Fruit fly (Drosophila melanogaster): ENCODE results near the gene Vps60.

The Vps60 gene

DNA sequence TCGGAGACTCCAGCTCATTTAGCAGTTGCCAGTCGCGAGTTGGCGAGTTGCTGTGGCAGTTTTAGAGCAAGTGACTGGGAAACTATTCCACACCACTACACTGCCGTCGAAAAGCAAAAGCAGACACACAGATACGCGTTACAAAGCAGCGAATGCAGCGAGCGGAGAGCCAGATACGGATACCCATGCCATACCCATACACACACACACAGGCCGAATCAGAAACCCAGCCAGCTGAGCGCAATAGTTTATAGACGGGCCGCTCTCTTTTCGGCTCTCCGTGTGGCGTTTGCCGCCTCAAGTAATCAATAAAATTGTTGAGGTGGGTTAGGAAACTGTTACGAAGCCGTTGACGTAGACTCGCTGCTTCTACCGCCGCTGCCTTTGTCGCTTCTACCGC is 47.6 kb downstream of the Vps60 start (continued):
- TF ChIP-seq svp (GFP tag) = no peak
- no peak for TF ChIP-seq fd85E (GFP tag; optimal IDR thresholded peaks at IDR 0.05)
- no peak for TF ChIP-seq dac (GFP tag; optimal IDR thresholded peaks at IDR 0.05)
- no peak for TF ChIP-seq CG34406 (GFP tag; optimal IDR thresholded peaks at IDR 0.05)
- no peak for TF ChIP-seq CG4318 (GFP tag; optimal IDR thresholded peaks at IDR 0.05)
- TF ChIP-seq CG9139 (GFP tag; optimal IDR thresholded peaks at IDR 0.05) = no peak

DNA sequence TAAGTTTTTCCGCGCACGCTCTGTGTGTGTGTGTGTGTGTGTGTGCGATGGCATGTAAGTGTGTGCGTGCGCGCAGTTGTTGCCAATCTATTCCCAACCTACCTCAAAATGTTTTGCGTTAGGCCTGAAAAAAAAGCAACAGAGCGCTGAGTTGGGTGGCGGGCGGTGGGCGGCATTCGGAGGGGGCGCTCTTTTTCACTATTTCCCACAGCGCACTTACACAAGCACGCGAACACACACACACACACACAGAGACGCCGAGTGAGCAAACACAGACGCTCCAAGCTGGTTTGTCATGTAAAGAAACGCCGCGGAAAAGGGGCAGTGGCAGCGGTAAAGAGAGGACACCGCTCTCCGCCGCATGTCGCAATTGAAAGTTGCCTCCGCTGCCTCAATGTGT is 49.3 kb downstream of the Vps60 start:
- TF ChIP-seq CG31627 (GFP tag; optimal IDR thresholded peaks at IDR 0.05) = no peak
- no peak for TF ChIP-seq CG6854 (GFP tag; optimal IDR thresholded peaks at IDR 0.05)
- peak; percentile 24 for TF ChIP-seq CG6276 (GFP tag; optimal IDR thresholded peaks at IDR 0.05)
- no peak for TF ChIP-seq fd85E (GFP tag; optimal IDR thresholded peaks at IDR 0.05)
- no peak for TF ChIP-seq Hr4 (GFP tag; optimal IDR thresholded peaks at IDR 0.05)
- no peak for TF ChIP-seq CG1621 (tag; optimal IDR thresholded peaks at IDR 0.05)
- TF ChIP-seq CG15336 (GFP tag; IDR thresholded peaks at IDR 0.05) = peak; percentile 35; the same call in 1 of the 2 replicates
- peak in 1 of 2 experiments; percentile 20 for TF ChIP-seq ss (GFP tag; optimal IDR thresholded peaks at IDR 0.05)
- TF ChIP-seq CG3032 (tag; optimal IDR thresholded peaks at IDR 0.05) = no peak
- no peak for TF ChIP-seq Sox14 (GFP tag; optimal IDR thresholded peaks at IDR 0.05)
- no peak for TF ChIP-seq CG34406 (GFP tag; optimal IDR thresholded peaks at IDR 0.05)
- TF ChIP-seq Ets21C (GFP tag; optimal IDR thresholded peaks at IDR 0.05) = no peak
- no peak for TF ChIP-seq vri (GFP tag; optimal IDR thresholded peaks at IDR 0.05)
- TF ChIP-seq net (GFP tag; optimal IDR thresholded peaks at IDR 0.05) = no peak
- no peak for TF ChIP-seq Blimp-1 (GFP tag; optimal IDR thresholded peaks at IDR 0.05)
- TF ChIP-seq CG10669 (GFP tag; optimal IDR thresholded peaks at IDR 0.05) = no peak
- no peak for TF ChIP-seq CG6808 (GFP tag; optimal IDR thresholded peaks at IDR 0.05)
- peak; percentile 53 for TF ChIP-seq Lpt (GFP tag; optimal IDR thresholded peaks at IDR 0.05)
- no peak for TF ChIP-seq Met (GFP tag; optimal IDR thresholded peaks at IDR 0.05)
- TF ChIP-seq fkh (GFP tag; optimal IDR thresholded peaks at IDR 0.05) = peak; percentile 24
- no peak for TF ChIP-seq lz (GFP tag; optimal IDR thresholded peaks at IDR 0.05)
- TF ChIP-seq CG8319 (GFP tag; optimal IDR thresholded peaks at IDR 0.05) = no peak
- TF ChIP-seq CG4318 (GFP tag; optimal IDR thresholded peaks at IDR 0.05) = no peak
- TF ChIP-seq CG11762 (GFP tag; optimal IDR thresholded peaks at IDR 0.05; ENCODE audit: insufficient read depth) = no peak
- peak; percentile 54; the same call in 1 of the 3 replicates for TF ChIP-seq CG6163 (GFP tag; IDR thresholded peaks at IDR 0.05)
- peak; percentile 30 for TF ChIP-seq dsx (GFP tag; optimal IDR thresholded peaks at IDR 0.05; ENCODE audit: poor library complexity, severe bottlenecking)
- no peak for TF ChIP-seq CG6792 (GFP tag; optimal IDR thresholded peaks at IDR 0.05)
- TF ChIP-seq svp (GFP tag) = no peak
- peak; percentile 36; the same call in 1 of the 2 replicates for TF ChIP-seq Gug (GFP tag; IDR thresholded peaks at IDR 0.05)
- no peak for TF ChIP-seq CG3919 (GFP tag; optimal IDR thresholded peaks at IDR 0.05)
- TF ChIP-seq fd59A (GFP tag; optimal IDR thresholded peaks at IDR 0.05) = no peak
- no peak for TF ChIP-seq Smox (GFP tag; optimal IDR thresholded peaks at IDR 0.05)
- TF ChIP-seq CG7368 (GFP tag; optimal IDR thresholded peaks at IDR 0.05) = no peak
- TF ChIP-seq Hr39 (GFP tag; optimal IDR thresholded peaks at IDR 0.05) = no peak
- peak; percentile 38 for TF ChIP-seq dac (GFP tag; optimal IDR thresholded peaks at IDR 0.05)
- no peak for TF ChIP-seq Sox102F (GFP tag; optimal IDR thresholded peaks at IDR 0.05)
- no peak for TF ChIP-seq Ets96B (tag; optimal IDR thresholded peaks at IDR 0.05)
- TF ChIP-seq OdsH (GFP tag; optimal IDR thresholded peaks at IDR 0.05) = no peak
- TF ChIP-seq CG16779 (tag; optimal IDR thresholded peaks at IDR 0.05) = no peak
- peak in 1 of 2 experiments; percentile 2 for TF ChIP-seq salr (GFP tag; optimal IDR thresholded peaks at IDR 0.05)
- TF ChIP-seq CG32006 (GFP tag; optimal IDR thresholded peaks at IDR 0.05) = peak; percentile 3
- TF ChIP-seq CG9139 (GFP tag; optimal IDR thresholded peaks at IDR 0.05) = no peak
- peak; percentile 58 for TF ChIP-seq eg (GFP tag; IDR thresholded peaks at IDR 0.05)
- TF ChIP-seq Sox15 (GFP tag; optimal IDR thresholded peaks at IDR 0.05) = no peak
- no peak for TF ChIP-seq esn (GFP tag; optimal IDR thresholded peaks at IDR 0.05)
- no peak for TF ChIP-seq CG10631 (GFP tag; optimal IDR thresholded peaks at IDR 0.05)
- 0 out of 3 replicates have a peak, but pooled peaks have one; percentile 47 for TF ChIP-seq CG8119 (GFP tag; IDR thresholded peaks at IDR 0.05)
- TF ChIP-seq cyc (GFP tag; optimal IDR thresholded peaks at IDR 0.05) = no peak
- no peak for TF ChIP-seq CG11902 (GFP tag; optimal IDR thresholded peaks at IDR 0.05)
